Fruit fly (Drosophila melanogaster) whole organism, embryonic: ENCODE data around the gene CG42272.

Source experiments
- Asciz ChIP-seq: fragments of 200-800 bp; sonication (Bioruptor generic); optimal IDR thresholded peaks from 2 replicates; lab custom pipeline; 2017; ENCODE audit warnings: missing biosample characterization, mild to moderate bottlenecking, missing genetic modification characterization, missing genetic modification reagents
- Atf6 ChIP-seq: fragments of 200-800 bp; sonication (Bioruptor generic); IDR thresholded peaks from 2 replicates; pipeline ENCODE4 v1.3.6; 2022; ENCODE audit warnings: missing biosample characterization, missing genetic modification characterization
- BEAF-32 ChIP-seq: fragments of 200-800 bp; sonication (Bioruptor generic); optimal IDR thresholded peaks from 3 replicates; lab custom pipeline; 2017; ENCODE audit warnings: missing biosample characterization, missing genetic modification characterization, mild to moderate bottlenecking, moderate library complexity, missing genetic modification reagents
- CG11560 ChIP-seq: fragments of 200-800 bp; sonication (Bioruptor generic); IDR thresholded peaks from 3 replicates; pipeline ENCODE4 v1.3.6; 2022; ENCODE audit warnings: missing biosample characterization, missing genetic modification characterization
- CG13894 ChIP-seq: fragments of 200-800 bp; sonication (Bioruptor generic); optimal IDR thresholded peaks from 3 replicates; lab custom pipeline; 2018; ENCODE audit warnings: missing biosample characterization, mild to moderate bottlenecking, missing genetic modification characterization, moderate library complexity
- CG14667 ChIP-seq: fragments of 200-800 bp; sonication (Bioruptor generic); IDR thresholded peaks from 2 replicates; pipeline ENCODE4 v1.3.6; 2022; ENCODE audit warnings: missing biosample characterization, missing genetic modification characterization
- CG17802 ChIP-seq: fragments of 200-800 bp; sonication (Bioruptor generic); optimal IDR thresholded peaks from 2 replicates; lab custom pipeline; 2018; ENCODE audit warnings: missing biosample characterization, mild to moderate bottlenecking, missing genetic modification characterization, moderate library complexity
- CG18011 ChIP-seq: fragments of 200-800 bp; sonication (Bioruptor generic); optimal IDR thresholded peaks from 2 replicates; lab custom pipeline; 2017; ENCODE audit warnings: missing biosample characterization, missing genetic modification characterization, mild to moderate bottlenecking, moderate library complexity, missing genotype
- CG31441 ChIP-seq: fragments of 200-800 bp; sonication (Bioruptor generic); IDR thresholded peaks from 2 replicates; pipeline ENCODE4 v1.3.6; 2022; ENCODE audit warnings: missing biosample characterization, missing genetic modification characterization
- CG3281 ChIP-seq: fragments of 200-800 bp; sonication (Bioruptor generic); optimal IDR thresholded peaks from 3 replicates; lab custom pipeline; 2017; ENCODE audit warnings: missing biosample characterization, mild to moderate bottlenecking, missing genetic modification characterization
- CG3995 ChIP-seq: fragments of 200-800 bp; sonication (Bioruptor generic); optimal IDR thresholded peaks from 3 replicates; lab custom pipeline; 2016; ENCODE audit warnings: missing biosample characterization, missing genetic modification characterization
- CG4404 ChIP-seq: fragments of 200-800 bp; sonication (Bioruptor generic); IDR thresholded peaks from 2 replicates; pipeline ENCODE4 v1.3.6; 2022; ENCODE audit warnings: missing biosample characterization, missing genetic modification characterization
- CG4820 ChIP-seq: fragments of 200-800 bp; sonication (Bioruptor generic); optimal IDR thresholded peaks from 3 replicates; lab custom pipeline; 2016; ENCODE audit warnings: missing biosample characterization, missing genetic modification characterization
- CG6272 ChIP-seq: fragments of 200-800 bp; sonication (Bioruptor generic); IDR thresholded peaks from 2 replicates; pipeline ENCODE4 v1.3.6; 2022; ENCODE audit warnings: missing biosample characterization, missing genetic modification characterization
- CG6654 ChIP-seq: fragments of 200-800 bp; sonication (Bioruptor generic); optimal IDR thresholded peaks from 2 replicates; lab custom pipeline; 2017; ENCODE audit warnings: missing biosample characterization, mild to moderate bottlenecking, missing genetic modification characterization
- CG7963 ChIP-seq: fragments of 200-800 bp; sonication (Bioruptor generic); IDR thresholded peaks from 3 replicates; pipeline ENCODE4 v1.3.6; 2022; ENCODE audit warnings: missing biosample characterization, missing genetic modification characterization; ENCODE audit not compliant: partially characterized antibody
- CG9609 ChIP-seq: fragments of 200-800 bp; sonication (Bioruptor generic); optimal IDR thresholded peaks from 3 replicates; lab custom pipeline; 2016; ENCODE audit warnings: missing biosample characterization, missing genetic modification characterization
- CkIIα-i1 ChIP-seq: fragments of 200-800 bp; sonication (Bioruptor generic); IDR thresholded peaks from 2 replicates; pipeline ENCODE4 v1.3.6; 2022; ENCODE audit warnings: missing biosample characterization, missing genetic modification characterization
- Hey ChIP-seq: fragments of 200-800 bp; sonication (Bioruptor generic); optimal IDR thresholded peaks from 3 replicates; lab custom pipeline; 2018; ENCODE audit warnings: missing biosample characterization, mild to moderate bottlenecking, missing genetic modification characterization
- Hmr ChIP-seq: fragments of 200-800 bp; sonication (Bioruptor generic); optimal IDR thresholded peaks from 3 replicates; lab custom pipeline; 2017; ENCODE audit warnings: mild to moderate bottlenecking, missing biosample characterization, missing genetic modification reagents, missing genetic modification characterization
- Hsf ChIP-seq: fragments of 200-800 bp; sonication (Bioruptor generic); optimal IDR thresholded peaks from 3 replicates; lab custom pipeline; 2016; ENCODE audit warnings: missing biosample characterization, missing genetic modification characterization
- Lhr ChIP-seq: fragments of 200-800 bp; sonication (Bioruptor generic); optimal IDR thresholded peaks from 3 replicates; lab custom pipeline; 2017; ENCODE audit warnings: mild to moderate bottlenecking, missing biosample characterization, missing genetic modification reagents, missing genetic modification characterization
- MESR4 ChIP-seq: fragments of 200-800 bp; sonication (Bioruptor generic); optimal IDR thresholded peaks from 2 replicates; lab custom pipeline; 2018; ENCODE audit warnings: missing biosample characterization, mild to moderate bottlenecking, missing genetic modification characterization, moderate library complexity
- Med ChIP-seq: fragments of 200-800 bp; sonication (Bioruptor generic); peaks from one replicate; lab custom pipeline; 2016; ENCODE audit warnings: missing biosample characterization, missing genetic modification characterization, mild to moderate bottlenecking, inconsistent platforms, moderate library complexity
- Mrtf ChIP-seq: fragments of 200-800 bp; sonication (Bioruptor generic); IDR thresholded peaks from 3 replicates; pipeline ENCODE4 v1.3.6; 2022; ENCODE audit warnings: missing biosample characterization, missing genetic modification characterization
- NK7.1 ChIP-seq: fragments of 200-800 bp; sonication (Bioruptor generic); optimal IDR thresholded peaks from 3 replicates; lab custom pipeline; 2016; ENCODE audit warnings: missing biosample characterization, missing genetic modification characterization
- Rfx ChIP-seq: fragments of 200-800 bp; sonication (Bioruptor generic); IDR thresholded peaks from 2 replicates; pipeline ENCODE4 v1.3.6; 2022; ENCODE audit warnings: missing biosample characterization, missing genetic modification characterization
- Tbp ChIP-seq: fragments of >200 bp; optimal IDR thresholded peaks from 2 replicates; lab custom pipeline; 2018; ENCODE audit warnings: missing biosample characterization, missing genetic modification characterization
- ab ChIP-seq: fragments of 200-800 bp; sonication (Bioruptor generic); optimal IDR thresholded peaks from 2 replicates; lab custom pipeline; 2016; ENCODE audit warnings: missing biosample characterization, missing genetic modification characterization
- br ChIP-seq: fragments of >200 bp; optimal IDR thresholded peaks from 2 replicates; lab custom pipeline; 2017
- bsh ChIP-seq, 2 experiments: fragments of 200-800 bp; sonication (Bioruptor generic); optimal IDR thresholded peaks; 2 replicates each; lab custom pipeline; 2017 to 2018; ENCODE audit warnings: mild to moderate bottlenecking in 2 of 2, missing biosample characterization in 2 of 2, missing genetic modification characterization in 2 of 2, moderate library complexity in 1 of 2
- caup ChIP-seq: fragments of 200-800 bp; sonication (Bioruptor generic); optimal IDR thresholded peaks from 3 replicates; lab custom pipeline; 2017; ENCODE audit warnings: missing biosample characterization, mild to moderate bottlenecking, missing genetic modification characterization, moderate library complexity; ENCODE audit not compliant: severe bottlenecking
- cg ChIP-seq: fragments of 200-800 bp; sonication (Bioruptor generic); optimal IDR thresholded peaks from 3 replicates; lab custom pipeline; 2019; ENCODE audit warnings: missing biosample characterization, mild to moderate bottlenecking, missing genetic modification characterization, moderate library complexity
- dati ChIP-seq: fragments of 200-800 bp; sonication (Bioruptor generic); IDR thresholded peaks from 2 replicates; pipeline ENCODE4 v1.3.6; 2022; ENCODE audit warnings: missing biosample characterization, missing genetic modification characterization
- dimm ChIP-seq: fragments of 200-800 bp; sonication (Bioruptor generic); IDR thresholded peaks from 2 replicates; pipeline ENCODE4 v1.3.6; 2022; ENCODE audit warnings: missing biosample characterization, missing genetic modification characterization
- ewg ChIP-seq: fragments of 200-800 bp; sonication (Bioruptor generic); optimal IDR thresholded peaks from 3 replicates; lab custom pipeline; 2017; ENCODE audit warnings: mild to moderate bottlenecking, missing biosample characterization, missing genetic modification reagents, missing genetic modification characterization
- exex ChIP-seq: fragments of 200-800 bp; sonication (Bioruptor generic); optimal IDR thresholded peaks from 4 replicates; lab custom pipeline; 2018; ENCODE audit warnings: missing biosample characterization, mild to moderate bottlenecking, missing genetic modification characterization, moderate library complexity
- h ChIP-seq: fragments of >200 bp; optimal IDR thresholded peaks from 2 replicates; lab custom pipeline; 2017
- lmd ChIP-seq: fragments of 200-800 bp; sonication (Bioruptor generic); IDR thresholded peaks from 2 replicates; pipeline ENCODE4 v1.3.6; 2022; ENCODE audit warnings: missing biosample characterization, missing genetic modification characterization
- mld ChIP-seq: fragments of 200-800 bp; sonication (Bioruptor generic); IDR thresholded peaks from 3 replicates; pipeline ENCODE4 v1.3.6; 2022; ENCODE audit warnings: missing biosample characterization, missing genetic modification characterization; ENCODE audit not compliant: partially characterized antibody
- nom ChIP-seq: fragments of 200-800 bp; sonication (Bioruptor generic); optimal IDR thresholded peaks from 2 replicates; lab custom pipeline; 2017; ENCODE audit warnings: missing biosample characterization, missing genetic modification characterization, mild to moderate bottlenecking, moderate library complexity, missing genetic modification reagents
- oc ChIP-seq: fragments of 200-800 bp; sonication (Bioruptor generic); optimal IDR thresholded peaks from 2 replicates; lab custom pipeline; 2018; ENCODE audit warnings: missing biosample characterization, mild to moderate bottlenecking, missing genetic modification characterization, moderate library complexity
- odd ChIP-seq: fragments of 200-800 bp; sonication (Bioruptor generic); optimal IDR thresholded peaks from 2 replicates; lab custom pipeline; 2017; ENCODE audit warnings: missing biosample characterization, mild to moderate bottlenecking, missing genetic modification characterization
- pan ChIP-seq, 4 experiments: fragments of >200 bp in 3 of 4; fragments of 200-800 bp in 1 of 4; sonication (Bioruptor generic) in 1 of 4; optimal IDR thresholded peaks in 3 of 4; IDR thresholded peaks in 1 of 4; 2 replicates each; pipeline versions ENCODE4 v1.3.6 to Lab custom; 2017 to 2022; ENCODE audit warnings: missing biosample characterization in 2 of 4, missing genetic modification characterization in 2 of 4, mixed read lengths in 1 of 4
- peb ChIP-seq: fragments of 200-800 bp; sonication (Bioruptor generic); IDR thresholded peaks from 2 replicates; pipeline ENCODE4 v1.3.6; 2022; ENCODE audit warnings: missing biosample characterization, missing genetic modification characterization
- seq ChIP-seq: fragments of 200-800 bp; sonication (Bioruptor generic); IDR thresholded peaks from 2 replicates; pipeline ENCODE4 v1.3.6; 2022; ENCODE audit warnings: missing biosample characterization, missing genetic modification characterization
- sqz ChIP-seq: fragments of 200-800 bp; sonication (Bioruptor generic); optimal IDR thresholded peaks from 3 replicates; lab custom pipeline; 2018; ENCODE audit warnings: missing biosample characterization, mild to moderate bottlenecking, missing genetic modification characterization
- tll ChIP-seq, 2 experiments: fragments of 200-800 bp in 1 of 2; fragments of >200 bp in 1 of 2; sonication (Bioruptor generic) in 1 of 2; optimal IDR thresholded peaks; 2 replicates each; lab custom pipeline; 2017 to 2019; ENCODE audit warnings: missing biosample characterization in 2 of 2, missing genetic modification characterization in 2 of 2, mild to moderate bottlenecking in 1 of 2, moderate library complexity in 1 of 2
- z ChIP-seq: fragments of 200-800 bp; sonication (Bioruptor generic); IDR thresholded peaks from 3 replicates; pipeline ENCODE4 v1.3.6; 2022; ENCODE audit warnings: missing biosample characterization, missing genetic modification characterization

Gene CG42272

DNA sequence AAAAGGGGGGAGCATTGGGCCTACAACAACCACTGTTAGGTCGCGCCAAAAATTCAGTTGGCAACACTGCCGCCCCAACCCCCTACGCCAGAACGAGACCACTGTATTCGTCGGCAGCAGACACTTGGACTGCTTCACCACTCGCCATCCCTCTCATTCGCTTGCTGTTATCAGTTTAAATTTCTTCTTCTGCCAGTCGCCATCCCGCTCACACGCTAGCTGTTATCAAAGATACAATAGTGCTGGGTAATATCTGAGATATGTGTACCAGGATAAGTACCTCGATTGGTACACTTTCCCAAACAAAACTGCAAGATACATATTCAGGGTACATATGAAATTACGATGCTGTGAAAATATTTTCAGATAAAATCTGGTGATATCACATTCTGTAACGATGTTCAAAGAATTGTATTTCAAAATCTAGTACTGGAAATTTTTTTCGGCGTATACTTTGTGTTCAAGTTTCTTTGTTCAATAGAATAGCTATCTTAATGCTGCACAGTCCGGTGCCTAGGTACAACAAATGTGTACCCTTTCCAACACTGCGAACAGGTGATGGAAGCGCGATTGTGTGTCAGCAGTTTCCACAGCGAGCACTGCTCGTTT, 31.9 kb upstream of the CG42272 start (continued):
- TF ChIP-seq tll (GFP tag; optimal IDR thresholded peaks at IDR 0.05; lab: Kevin White, UChicago) (no peak), CG13894 (no peak), CG4404 (GFP tag; lab: Robert Waterston, UW) (peak; percentile 27; the same call in 1 of the 2 replicates), CG3281 (GFP tag; lab: Kevin White, UChicago) (peak; percentile 91), NK7.1 (GFP tag; lab: Kevin White, UChicago) (peak; percentile 65), Hsf (peak; percentile 85), CkIIα-i1 (GFP tag; lab: Robert Waterston, UW) (no peak), bsh (GFP tag; optimal IDR thresholded peaks at IDR 0.05; lab: Kevin White, UChicago) (peak; percentile 54 to 81), MESR4 (GFP tag; lab: Kevin White, UChicago) (peak; percentile 16), seq (GFP tag; lab: Robert Waterston, UW) (no peak), Hmr (peak; percentile 91), mld (GFP tag; lab: Robert Waterston, UW) (no peak), br (lab: Kevin White, UChicago) (no peak), CG4820 (peak; percentile 73), CG17802 (tag; lab: Kevin White, UChicago) (peak; percentile 31), nom (peak; percentile 58), z (GFP tag; lab: Robert Waterston, UW) (no peak), CG9609 (GFP tag; lab: Kevin White, UChicago) (peak; percentile 79), odd (GFP tag; lab: Kevin White, UChicago) (no peak), caup (GFP tag; lab: Kevin White, UChicago) (peak; percentile 88), Tbp (GFP tag; lab: Kevin White, UChicago) (peak; percentile 19), Rfx (GFP tag; lab: Robert Waterston, UW) (peak; percentile 69), Med (GFP tag; lab: Kevin White, UChicago) (peak; percentile 97), sqz (GFP tag; lab: Kevin White, UChicago) (no peak), BEAF-32 (peak; percentile 20), h (lab: Kevin White, UChicago) (no peak), Asciz (GFP tag; lab: Kevin White, UChicago) (no peak), CG3995 (GFP tag; lab: Kevin White, UChicago) (peak; percentile 50), Hey (tag; lab: Kevin White, UChicago) (peak; percentile 22), oc (peak; percentile 64), CG18011 (peak; percentile 73), pan (optimal IDR thresholded peaks at IDR 0.05; lab: Kevin White, UChicago) (no peak), pan (GFP tag; optimal IDR thresholded peaks at IDR 0.05 in 1 of 2, IDR thresholded peaks at IDR 0.05 in 1 of 2) (no peak), cg (GFP tag; lab: Kevin White, UChicago) (no peak), CG31441 (GFP tag; lab: Robert Waterston, UW) (no peak; the same call in none of the 2 replicates), Atf6 (peak; percentile 82), CG7963 (GFP tag; lab: Robert Waterston, UW) (no peak), peb (GFP tag; lab: Robert Waterston, UW) (peak; percentile 48; the same call in 1 of the 2 replicates), CG11560 (tag; lab: Robert Waterston, UW) (peak; percentile 48; the same call in 1 of the 3 replicates), CG14667 (no peak; the same call in 1 of the 2 replicates), ewg (peak; percentile 65), Mrtf (GFP tag; lab: Robert Waterston, UW) (peak; percentile 43; the same call in 1 of the 3 replicates), CG6654 (GFP tag; lab: Kevin White, UChicago) (peak; percentile 52), lmd (GFP tag; lab: Robert Waterston, UW) (peak; percentile 69), dati (no peak), exex (tag; lab: Kevin White, UChicago) (no peak), CG6272 (no peak), Lhr (peak; percentile 55), ab (GFP tag; lab: Kevin White, UChicago) (peak; percentile 19), dimm (GFP tag; lab: Robert Waterston, UW) (no peak; the same call in 1 of the 2 replicates)
